Worm (Caenorhabditis elegans) whole organism, young adult: ENCODE results near the gene R186.8.

Experiments used
- ama-1 ChIP-seq, 3 experiments: fragments of 150-350 bp in 1 of 3; sonication (generic microtip) in 2 of 3; optimal IDR thresholded peaks; 2 replicates each; lab custom pipeline; 2014 to 2018; ENCODE audit warnings: missing biosample characterization in 2 of 3, missing genetic modification characterization in 2 of 3, missing genetic modification reagents in 2 of 3
- egrh-3 ChIP-seq: fragments of 200-800 bp; sonication (Bioruptor generic); IDR thresholded peaks from 2 replicates; pipeline ENCODE4 v1.3.6; 2022; ENCODE audit warnings: missing genetic modification reagents, missing genetic modification characterization, missing compliant biosample characterization
- let-526 ChIP-seq: fragments of 200-800 bp; sonication (Bioruptor generic); IDR thresholded peaks from 2 replicates; pipeline ENCODE4 v1.3.6; 2022; ENCODE audit warnings: missing genetic modification reagents, missing genetic modification characterization, missing compliant biosample characterization
- rcor-1 ChIP-seq: fragments of 200-800 bp; sonication (Bioruptor generic); IDR thresholded peaks from 2 replicates; pipeline ENCODE4 v1.3.6; 2022; ENCODE audit warnings: missing genetic modification reagents, missing genetic modification characterization, missing compliant biosample characterization
- unc-130 ChIP-seq: sonication (generic microtip); optimal IDR thresholded peaks from 2 replicates; lab custom pipeline; 2016; ENCODE audit warnings: missing genetic modification reagents, missing genetic modification characterization, missing compliant biosample characterization
- unc-62 ChIP-seq: fragments of 150-350 bp; optimal IDR thresholded peaks from 2 replicates; lab custom pipeline; 2014; ENCODE audit warnings: missing biosample characterization, missing genetic modification reagents, missing genetic modification characterization

DNA sequence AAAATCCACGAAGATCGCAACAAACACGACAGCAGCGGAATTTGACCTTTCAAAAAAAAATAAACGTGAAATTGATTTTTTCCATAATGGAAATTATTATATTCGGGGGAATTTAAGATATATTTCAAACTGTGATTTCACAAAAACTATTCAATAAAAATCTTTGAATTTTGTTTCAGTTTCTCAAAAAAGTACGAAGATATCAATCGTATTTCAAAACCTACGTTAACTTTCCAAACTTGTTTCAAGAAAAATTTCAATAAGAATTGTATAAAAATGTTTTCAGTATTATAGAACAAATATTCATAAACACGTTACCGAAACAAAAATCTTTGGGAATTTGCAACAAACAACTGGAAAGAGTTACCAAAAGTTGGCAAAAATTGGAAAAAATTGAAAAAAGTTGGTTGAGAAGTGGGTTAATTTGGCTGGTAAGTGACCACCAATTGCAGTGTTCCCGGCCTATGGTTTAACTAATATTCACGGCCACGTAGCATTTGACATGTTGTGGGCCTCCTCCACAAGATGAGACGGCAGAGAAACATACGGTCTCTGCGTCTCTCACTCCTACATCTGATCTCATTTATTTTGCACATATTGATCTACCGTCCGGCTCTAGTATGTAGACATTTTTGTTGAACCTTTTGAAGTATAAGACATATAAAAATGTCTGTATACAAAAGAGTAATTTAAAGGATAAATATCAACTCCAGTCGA is 16.8 kb downstream of the R186.8 start, which contains the start of the genes T16G1.9 and T16G1.18:
- no peak for TF ChIP-seq let-526 (GFP tag; lab: Robert Waterston, UW)
- TF ChIP-seq ama-1 (optimal IDR thresholded peaks at IDR 0.05; lab: Kevin White, UChicago), result no peak
- no peak for TF ChIP-seq ama-1 (GFP tag; optimal IDR thresholded peaks at IDR 0.05; lab: Kevin White, UChicago)
- no peak for TF ChIP-seq rcor-1
- TF ChIP-seq egrh-3, result no peak
- TF ChIP-seq unc-62 (GFP tag; lab: Kevin White, UChicago), result no peak
- no peak for TF ChIP-seq unc-130 (GFP tag; lab: Kevin White, UChicago)
